Worm (Caenorhabditis elegans): ENCODE results near the gene ttr-26.

ce11 chrV:18553750-18554149 is 6.3 kb downstream of the ttr-26 start, which contains the start of gene Y51A2D.8:
- TF ChIP-seq ztf-4 (tag; optimal IDR thresholded peaks at IDR 0.05): no peak
- no peak for TF ChIP-seq pha-4 (tag; optimal IDR thresholded peaks at IDR 0.05)
- no peak for TF ChIP-seq ceh-16 (tag; optimal IDR thresholded peaks at IDR 0.05)
- TF ChIP-seq mml-1 (tag; optimal IDR thresholded peaks at IDR 0.05): no peak
- no peak for TF ChIP-seq unc-62 (GFP tag; optimal IDR thresholded peaks at IDR 0.05)
- TF ChIP-seq nhr-28 (tag; optimal IDR thresholded peaks at IDR 0.05): no peak
- no peak for TF ChIP-seq nhr-43 (tag; optimal IDR thresholded peaks at IDR 0.05; ENCODE audit: poor library complexity, severe bottlenecking)
- no peak for TF ChIP-seq zag-1 (tag; optimal IDR thresholded peaks at IDR 0.05)
- TF ChIP-seq egl-27 (tag; optimal IDR thresholded peaks at IDR 0.05): no peak
- no peak for TF ChIP-seq mdl-1 (tag; optimal IDR thresholded peaks at IDR 0.05)

Measured in whole organism, L3 larva.